Worm (Caenorhabditis elegans) whole organism, L2 larva: ENCODE data around the gene R53.5.

ENCODE experiments used
- ZK546.5 ChIP-seq: sonication (generic microtip); optimal IDR thresholded peaks from 2 replicates; lab custom pipeline; 2017; ENCODE audit warnings: missing biosample characterization, missing genetic modification characterization
- ceh-82 ChIP-seq: fragments of 150-350 bp; optimal IDR thresholded peaks from 2 replicates; lab custom pipeline; 2014; ENCODE audit warnings: missing biosample characterization, missing genetic modification characterization
- skn-1 ChIP-seq: sonication (generic microtip); optimal IDR thresholded peaks from 2 replicates; lab custom pipeline; 2017; ENCODE audit warnings: missing biosample characterization, missing genetic modification characterization
- snpc-4 ChIP-seq: fragments of 150-350 bp; optimal IDR thresholded peaks from 2 replicates; lab custom pipeline; 2014; ENCODE audit warnings: missing biosample characterization, missing genetic modification characterization
- unc-39 ChIP-seq: fragments of 150-350 bp; optimal IDR thresholded peaks from 2 replicates; lab custom pipeline; 2014; ENCODE audit warnings: missing biosample characterization, missing genetic modification characterization
- unc-62 ChIP-seq: fragments of 150-350 bp; optimal IDR thresholded peaks from 2 replicates; lab custom pipeline; 2014; ENCODE audit warnings: missing biosample characterization, missing genetic modification reagents, missing genetic modification characterization
- ztf-4 ChIP-seq: fragments of 150-350 bp; optimal IDR thresholded peaks from 2 replicates; lab custom pipeline; 2014; ENCODE audit warnings: missing biosample characterization, missing genetic modification characterization

ce11 chrII:9933947-9934383, 36.3 kb downstream of the R53.5 start:
- TF ChIP-seq unc-39 (tag; lab: Kevin White, UChicago) (no peak), ztf-4 (tag; lab: Kevin White, UChicago) (no peak), skn-1 (no peak), ZK546.5 (tag; lab: Kevin White, UChicago) (no peak), snpc-4 (tag; lab: Kevin White, UChicago) (no peak), unc-62 (GFP tag; lab: Kevin White, UChicago) (no peak), ceh-82 (tag; lab: Kevin White, UChicago) (no peak)
